Fruit fly (Drosophila melanogaster): ENCODE measurements around the gene Gyc89Db.

Gyc89Db gene

dm6 chr3R:16477033-16477432, at the start of gene Gyc89Db:
Gene Gyc89Db (plus strand): TSS chr3R:16477110.
- TF ChIP-seq CG8478 (optimal IDR thresholded peaks at IDR 0.05) (peak; percentile 8), CG3726 (GFP tag; IDR thresholded peaks at IDR 0.05) (no peak), slbo (GFP tag; IDR thresholded peaks at IDR 0.05) (no peak), Med (GFP tag) (peak; percentile 37), ase (GFP tag; IDR thresholded peaks at IDR 0.05) (no peak), CG13894 (tag; optimal IDR thresholded peaks at IDR 0.05) (peak; percentile 65), CG7556 (GFP tag; optimal IDR thresholded peaks at IDR 0.05) (no peak), nau (GFP tag; optimal IDR thresholded peaks at IDR 0.05) (no peak), zen (tag; optimal IDR thresholded peaks at IDR 0.05) (no peak), Ets65A (GFP tag) (peak; percentile 68), Deaf1 (tag; optimal IDR thresholded peaks at IDR 0.05) (peak; percentile 92)

dm6 chr3R:16427520-16427919, 49.4 kb upstream of the Gyc89Db start:
- TF ChIP-seq Adf1 (GFP tag; IDR thresholded peaks at IDR 0.05), result no peak
- no peak for TF ChIP-seq Dip3 (GFP tag; optimal IDR thresholded peaks at IDR 0.05)
- TF ChIP-seq z (GFP tag; IDR thresholded peaks at IDR 0.05), result peak; percentile 78
- peak; percentile 81 for TF ChIP-seq Nf-YB (GFP tag; optimal IDR thresholded peaks at IDR 0.05)
- TF ChIP-seq CG4617 (GFP tag; optimal IDR thresholded peaks at IDR 0.05; ENCODE audit: borderline replicate concordance), result no peak
- TF ChIP-seq CG30020 (tag; optimal IDR thresholded peaks at IDR 0.05), result no peak
- peak; percentile 84 for TF ChIP-seq ewg (GFP tag; optimal IDR thresholded peaks at IDR 0.05)
- TF ChIP-seq Lpt (GFP tag; optimal IDR thresholded peaks at IDR 0.05), result no peak
- TF ChIP-seq CG17612 (GFP tag; IDR thresholded peaks at IDR 0.05), result no peak
- TF ChIP-seq Nf-YC (tag; optimal IDR thresholded peaks at IDR 0.05), result peak; percentile 84
- TF ChIP-seq CG8924 (tag; optimal IDR thresholded peaks at IDR 0.05), result no peak
- TF ChIP-seq tgo (GFP tag; IDR thresholded peaks at IDR 0.05), result no peak
- peak; percentile 7 for TF ChIP-seq sens (GFP tag)
- no peak for TF ChIP-seq otp (GFP tag; IDR thresholded peaks at IDR 0.05)
- TF ChIP-seq dpn (GFP tag; optimal IDR thresholded peaks at IDR 0.05), result no peak
- peak; percentile 31; the same call in 1 of the 2 replicates for TF ChIP-seq crol (GFP tag; IDR thresholded peaks at IDR 0.05)
- TF ChIP-seq CG1024 (GFP tag; IDR thresholded peaks at IDR 0.05), result no peak

- TF ChIP-seq al (GFP tag; IDR thresholded peaks at IDR 0.05), result no peak
- TF ChIP-seq CG17568 (GFP tag; optimal IDR thresholded peaks at IDR 0.05), result no peak
- TF ChIP-seq ssp (GFP tag; IDR thresholded peaks at IDR 0.05), result no peak
Observed at dm6 chr3R:16430381-16430780, 46.5 kb upstream of the Gyc89Db start, which contains the start of gene CG31279. Gene CG31279 (plus strand): TSS chr3R:16430681.

- TF ChIP-seq hth (optimal IDR thresholded peaks at IDR 0.05) (no peak), Dfd (GFP tag; optimal IDR thresholded peaks at IDR 0.05) (peak in 1 of 2 experiments; percentile 82), br (optimal IDR thresholded peaks at IDR 0.05) (no peak), CG10321 (GFP tag; IDR thresholded peaks at IDR 0.05) (no peak), peb (GFP tag; IDR thresholded peaks at IDR 0.05) (0 out of 2 replicates have a peak, but pooled peaks have one; percentile 7), CG17612 (GFP tag; IDR thresholded peaks at IDR 0.05) (no peak; the same call in 1 of the 2 replicates), CG2129 (GFP tag; IDR thresholded peaks at IDR 0.05; ENCODE audit: partially characterized antibody) (no peak), CG12071 (GFP tag; optimal IDR thresholded peaks at IDR 0.05) (peak; percentile 26), CG42726 (GFP tag; IDR thresholded peaks at IDR 0.05; ENCODE audit: partially characterized antibody) (peak; percentile 93), Lhr (GFP tag; optimal IDR thresholded peaks at IDR 0.05) (peak; percentile 46), ci (GFP tag; IDR thresholded peaks at IDR 0.05) (peak; percentile 78; the same call in 2 of the 3 replicates), sr (GFP tag; IDR thresholded peaks at IDR 0.05) (no peak), CG4617 (GFP tag; optimal IDR thresholded peaks at IDR 0.05; ENCODE audit: borderline replicate concordance) (no peak), Lim3 (GFP tag; IDR thresholded peaks at IDR 0.05) (no peak), H15 (GFP tag; IDR thresholded peaks at IDR 0.05) (no peak), Camta (GFP tag; optimal IDR thresholded peaks at IDR 0.05) (peak; percentile 9), CG5180 (GFP tag; optimal IDR thresholded peaks at IDR 0.05) (no peak), gro (GFP tag; optimal IDR thresholded peaks at IDR 0.05) (peak; percentile 71), H2.0 (GFP tag; IDR thresholded peaks at IDR 0.05) (peak; percentile 43; the same call in 1 of the 2 replicates), gsb-n (tag; optimal IDR thresholded peaks at IDR 0.05) (peak; percentile 27), B-H2 (GFP tag; optimal IDR thresholded peaks at IDR 0.05) (peak; percentile 64)
Observed at dm6 chr3R:16431707-16432106, 45.2 kb upstream of the Gyc89Db start.

Measured in whole organism, embryonic.